Fruit fly (Drosophila melanogaster) S2 (cell line): Measurements from ENCODE around the gene yellow-k.

Experiments used
- CG8478 ChIP-seq: fragments of >200 bp; optimal IDR thresholded peaks from 2 replicates; lab custom pipeline; 2018
- CTCF ChIP-seq, 2 experiments: fragments of >200 bp; optimal IDR thresholded peaks; 2 replicates each; lab custom pipeline; 2018

DNA sequence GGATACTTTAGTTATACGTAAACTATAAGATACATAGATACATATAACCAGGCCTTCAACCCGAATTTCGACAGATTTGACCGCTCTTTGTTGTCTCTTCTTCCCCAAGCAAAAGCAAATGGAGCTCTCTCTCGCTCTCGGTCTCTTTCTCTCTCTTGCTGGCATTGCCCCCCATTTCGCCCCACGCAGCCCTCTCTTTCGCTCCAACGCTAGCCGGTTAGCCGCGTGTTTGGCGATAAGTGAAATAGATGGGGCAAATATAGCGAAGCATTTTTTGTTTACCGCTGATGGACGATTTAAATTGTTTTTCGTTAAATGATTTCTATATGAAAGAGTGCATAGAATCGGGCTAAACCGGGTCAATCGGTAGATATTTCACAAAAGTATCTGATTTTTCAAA, 6.0 kb upstream of the yellow-k start:
- TF ChIP-seq CTCF (optimal IDR thresholded peaks at IDR 0.05; lab: Kevin White, UChicago): no peak
- no peak for TF ChIP-seq CG8478 (lab: Kevin White, UChicago)
